Worm (Caenorhabditis elegans) whole organism, mixed stage, embryonic: ENCODE measurements around the gene srz-94.

ENCODE experiments used
- M03D4.4 ChIP-seq: sonication (generic microtip); optimal IDR thresholded peaks from 2 replicates; lab custom pipeline; 2017; ENCODE audit warnings: mild to moderate bottlenecking, missing genetic modification characterization, missing compliant biosample characterization
- ceh-39 ChIP-seq: fragments of 150-350 bp; optimal IDR thresholded peaks from 2 replicates; lab custom pipeline; 2014; ENCODE audit warnings: missing biosample characterization, missing genetic modification characterization
- ceh-43 ChIP-seq: fragments of 200-800 bp; sonication (Bioruptor generic); optimal IDR thresholded peaks from 2 replicates; lab custom pipeline; 2018; ENCODE audit warnings: mild to moderate bottlenecking, missing genetic modification characterization, moderate library complexity, missing compliant biosample characterization
- ces-1 ChIP-seq: fragments of 150-350 bp; optimal IDR thresholded peaks from 2 replicates; lab custom pipeline; 2014; ENCODE audit warnings: missing biosample characterization, missing genetic modification reagents, missing genetic modification characterization
- flh-1 ChIP-seq: fragments of 200-800 bp; sonication (Bioruptor generic); optimal IDR thresholded peaks from 2 replicates; lab custom pipeline; 2018; ENCODE audit warnings: mild to moderate bottlenecking, missing genetic modification characterization, moderate library complexity, missing compliant biosample characterization
- ham-2 ChIP-seq: fragments of 200-800 bp; sonication (Bioruptor generic); optimal IDR thresholded peaks from 2 replicates; lab custom pipeline; 2018; ENCODE audit warnings: mild to moderate bottlenecking, missing genetic modification characterization, missing compliant biosample characterization
- lsy-2 ChIP-seq: fragments of 150-350 bp; optimal IDR thresholded peaks from 2 replicates; lab custom pipeline; 2014; ENCODE audit warnings: missing biosample characterization, missing genetic modification characterization
- mab-5 ChIP-seq: fragments of 150-350 bp; optimal IDR thresholded peaks from 2 replicates; lab custom pipeline; 2014; ENCODE audit warnings: missing biosample characterization, missing genetic modification characterization
- mep-1 ChIP-seq: fragments of 150-350 bp; optimal IDR thresholded peaks from 2 replicates; lab custom pipeline; 2017; ENCODE audit warnings: missing biosample characterization, missing genetic modification reagents, missing genetic modification characterization, inconsistent platforms
- mls-2 ChIP-seq: sonication (generic microtip); optimal IDR thresholded peaks from 2 replicates; lab custom pipeline; 2016; ENCODE audit warnings: mild to moderate bottlenecking, missing genetic modification characterization, moderate library complexity, missing compliant biosample characterization
- nhr-12 ChIP-seq: fragments of 150-350 bp; optimal IDR thresholded peaks from 2 replicates; lab custom pipeline; 2014; ENCODE audit warnings: missing biosample characterization, missing genetic modification characterization
- nhr-2 ChIP-seq: fragments of 150-350 bp; optimal IDR thresholded peaks from 2 replicates; lab custom pipeline; 2014; ENCODE audit warnings: missing biosample characterization, missing genetic modification characterization
- nhr-237 ChIP-seq: fragments of 150-350 bp; optimal IDR thresholded peaks from 2 replicates; lab custom pipeline; 2014; ENCODE audit warnings: missing biosample characterization, missing genetic modification characterization
- nhr-28 ChIP-seq: fragments of 150-350 bp; optimal IDR thresholded peaks from 2 replicates; lab custom pipeline; 2014; ENCODE audit warnings: missing biosample characterization, missing genetic modification characterization
- nhr-76 ChIP-seq: sonication (generic microtip); optimal IDR thresholded peaks from 2 replicates; lab custom pipeline; 2017; ENCODE audit warnings: missing biosample characterization, missing genetic modification characterization
- pha-4 ChIP-seq: fragments of 150-350 bp; optimal IDR thresholded peaks from 2 replicates; lab custom pipeline; 2018; ENCODE audit warnings: missing biosample characterization, missing genetic modification reagents, missing genetic modification characterization
- sptf-1 ChIP-seq: sonication (generic microtip); optimal IDR thresholded peaks from 2 replicates; lab custom pipeline; 2017; ENCODE audit warnings: mild to moderate bottlenecking, missing genetic modification characterization, moderate library complexity, missing compliant biosample characterization
- unc-120 ChIP-seq: sonication (generic microtip); optimal IDR thresholded peaks from 2 replicates; lab custom pipeline; 2017; ENCODE audit warnings: missing genetic modification characterization, missing compliant biosample characterization; ENCODE audit not compliant: poor library complexity, severe bottlenecking
- unc-39 ChIP-seq: fragments of 150-350 bp; optimal IDR thresholded peaks from 2 replicates; lab custom pipeline; 2014; ENCODE audit warnings: missing biosample characterization, missing genetic modification characterization
- unc-62 ChIP-seq: fragments of 150-350 bp; optimal IDR thresholded peaks from 2 replicates; lab custom pipeline; 2014; ENCODE audit warnings: missing biosample characterization, missing genetic modification reagents, missing genetic modification characterization
- zip-8 ChIP-seq: fragments of 150-350 bp; optimal IDR thresholded peaks from 2 replicates; lab custom pipeline; 2014; ENCODE audit warnings: missing biosample characterization, missing genetic modification characterization
- ztf-11 ChIP-seq: fragments of 150-350 bp; optimal IDR thresholded peaks from 2 replicates; lab custom pipeline; 2014; ENCODE audit warnings: missing biosample characterization, missing genetic modification characterization

srz-94 gene

ce11 chrV:16987783-16988182 is 48.0 kb downstream of the srz-94 start:
- TF ChIP-seq lsy-2 = no peak
- no peak for TF ChIP-seq nhr-237 (tag; lab: Kevin White, UChicago)
- no peak for TF ChIP-seq sptf-1 (tag; lab: Kevin White, UChicago)
- TF ChIP-seq mls-2 = no peak
- TF ChIP-seq mep-1 (tag; lab: Kevin White, UChicago) = no peak
- no peak for TF ChIP-seq ztf-11
- no peak for TF ChIP-seq mab-5 (tag; lab: Kevin White, UChicago)
- TF ChIP-seq ceh-39 (tag; lab: Kevin White, UChicago) = no peak
- no peak for TF ChIP-seq ceh-43 (GFP tag; lab: Kevin White, UChicago)
- TF ChIP-seq zip-8 = no peak
- no peak for TF ChIP-seq unc-39 (tag; lab: Kevin White, UChicago)
- no peak for TF ChIP-seq nhr-2 (tag; lab: Kevin White, UChicago)
- TF ChIP-seq ham-2 (GFP tag; lab: Kevin White, UChicago) = no peak
- TF ChIP-seq ces-1 (GFP tag; lab: Kevin White, UChicago) = no peak
- no peak for TF ChIP-seq unc-62 (GFP tag; lab: Kevin White, UChicago)
- no peak for TF ChIP-seq nhr-12 (tag; lab: Kevin White, UChicago)
- no peak for TF ChIP-seq unc-120 (tag; lab: Kevin White, UChicago)
- no peak for TF ChIP-seq flh-1 (GFP tag; lab: Kevin White, UChicago)
- no peak for TF ChIP-seq M03D4.4 (tag; lab: Kevin White, UChicago)
- TF ChIP-seq nhr-76 (tag; lab: Kevin White, UChicago) = no peak

DNA sequence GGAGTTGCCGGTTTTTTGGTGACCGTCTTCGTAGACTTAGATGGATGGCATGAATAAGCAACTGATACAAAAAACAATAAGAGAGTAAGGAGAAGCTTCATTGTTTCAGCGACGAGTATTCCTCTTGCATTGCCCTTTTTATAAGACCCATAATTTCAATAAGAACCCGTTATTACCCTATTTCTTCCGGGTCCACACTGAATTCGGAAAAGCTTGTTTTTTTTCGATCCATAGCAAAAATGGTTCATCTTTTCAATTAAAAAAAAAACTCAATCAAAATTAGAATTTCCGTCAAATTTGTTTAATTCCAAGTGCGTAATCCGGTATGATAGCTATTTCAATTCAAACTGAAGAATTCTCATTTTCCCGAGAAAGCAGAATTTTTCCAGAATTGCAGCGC is 48.7 kb downstream of the srz-94 start, which contains the start of gene Y102A5C.40:
Gene Y102A5C.40, minus strand, starts transcription at position 101 of the 400 bp plus-strand sequence.
- TF ChIP-seq nhr-76 (tag; lab: Kevin White, UChicago) (no peak), nhr-12 (tag; lab: Kevin White, UChicago) (no peak), unc-39 (tag; lab: Kevin White, UChicago) (no peak), pha-4 (tag; lab: Kevin White, UChicago) (no peak), nhr-28 (tag; lab: Kevin White, UChicago) (no peak), nhr-2 (tag; lab: Kevin White, UChicago) (no peak)
- TF ChIP-seq, all 35 proteins: peak for 0
